Fruit fly (Drosophila melanogaster): ENCODE results near the gene Ugt37A2.

Ugt37A2 gene

DNA sequence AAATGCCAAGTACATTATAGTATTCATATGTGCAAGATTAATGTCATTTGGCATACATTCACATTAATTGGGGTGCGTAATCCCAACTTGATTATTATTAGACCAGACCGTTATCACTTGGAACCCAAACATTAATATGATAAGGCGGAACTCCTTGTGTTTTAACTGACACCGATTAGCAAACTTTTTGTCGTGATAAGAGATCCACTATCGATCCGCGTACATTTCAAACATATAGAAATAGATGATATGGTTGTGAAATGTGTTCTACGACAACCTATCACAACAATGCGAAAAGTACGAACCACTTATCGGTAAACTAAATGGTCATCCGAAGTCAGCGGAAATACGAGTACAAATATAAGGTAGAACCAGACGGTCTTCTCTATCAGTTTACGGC lies at the start of gene Ugt37A2:
Gene Ugt37A2 (plus strand): TSS at position 396 of the 400 bp plus-strand sequence.
- TF ChIP-seq fd96Ca (GFP tag; IDR thresholded peaks at IDR 0.05): no peak
- no peak for TF ChIP-seq rn (GFP tag; IDR thresholded peaks at IDR 0.05)
- no peak for TF ChIP-seq Snoo (tag; optimal IDR thresholded peaks at IDR 0.05)
- no peak for TF ChIP-seq CG4496 (GFP tag; IDR thresholded peaks at IDR 0.05)
- TF ChIP-seq CG15710 (tag; optimal IDR thresholded peaks at IDR 0.05): no peak
- no peak for TF ChIP-seq CG34367 (tag; optimal IDR thresholded peaks at IDR 0.05)
- no peak for TF ChIP-seq Pif1A (GFP tag; optimal IDR thresholded peaks at IDR 0.05)

DNA sequence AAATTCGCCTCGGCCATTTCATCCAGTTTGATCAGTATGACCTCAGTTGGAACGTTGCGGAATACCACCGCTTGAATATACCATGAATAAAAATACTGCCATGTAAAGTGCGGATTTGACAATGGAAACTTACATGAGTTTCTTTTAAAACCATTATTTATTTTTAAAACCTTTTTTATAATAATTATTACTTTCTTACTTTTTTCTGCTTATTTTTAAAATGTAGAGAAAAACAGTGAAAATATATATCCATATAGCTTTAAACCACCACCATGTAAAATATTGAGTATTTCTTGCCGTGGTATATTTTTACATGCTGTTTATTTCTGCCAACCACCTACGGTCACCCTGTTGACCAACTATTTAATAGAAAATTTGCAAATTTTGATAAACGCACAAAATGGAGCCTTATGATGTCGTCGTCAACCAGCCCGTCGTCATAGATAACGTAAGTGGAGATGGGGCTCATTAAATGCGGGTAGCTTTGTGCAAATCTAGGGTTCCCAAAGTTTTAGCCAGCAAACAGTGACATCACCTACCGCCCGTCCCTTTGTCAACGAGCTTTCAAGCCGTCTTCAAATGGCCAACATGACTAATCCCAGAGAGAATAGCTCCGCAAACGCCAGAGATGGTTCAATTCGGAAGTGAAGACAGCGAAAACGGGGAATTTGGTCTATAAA lies 47.9 kb upstream of the Ugt37A2 start, which contains the start of gene Arp1:
Gene Arp1 (plus strand): TSS at position 322 of the 680 bp plus-strand sequence.
- no peak for TF ChIP-seq CG10348 (GFP tag; IDR thresholded peaks at IDR 0.05)
- TF ChIP-seq CG13204 (GFP tag; optimal IDR thresholded peaks at IDR 0.05): no peak
- TF ChIP-seq fd96Ca (GFP tag; IDR thresholded peaks at IDR 0.05): no peak
- TF ChIP-seq gl (tag; optimal IDR thresholded peaks at IDR 0.05): no peak
- no peak for TF ChIP-seq CG15710 (tag; optimal IDR thresholded peaks at IDR 0.05)
- TF ChIP-seq CG12605 (GFP tag; IDR thresholded peaks at IDR 0.05): no peak
- TF ChIP-seq CG34367 (tag; optimal IDR thresholded peaks at IDR 0.05): no peak

DNA sequence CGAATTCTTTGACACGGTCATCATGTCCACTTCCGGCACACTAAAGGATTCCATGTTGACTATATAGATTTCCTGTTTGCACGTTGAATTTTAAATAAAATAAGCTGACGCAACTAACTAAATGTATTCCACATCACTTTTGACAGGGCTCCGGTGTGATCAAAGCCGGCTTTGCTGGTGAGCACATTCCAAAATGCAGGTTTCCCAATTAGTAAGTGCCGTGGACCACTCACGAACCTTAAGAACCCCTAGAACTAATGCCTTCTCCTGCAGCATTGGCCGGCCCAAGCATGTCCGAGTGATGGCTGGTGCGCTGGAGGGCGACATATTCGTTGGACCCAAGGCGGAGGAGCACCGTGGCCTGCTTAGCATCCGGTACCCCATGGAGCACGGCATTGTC lies 46.9 kb upstream of the Ugt37A2 start, which contains the start of gene CG31347:
Gene CG31347 (minus strand): TSS at position 101 of the 400 bp plus-strand sequence.
- no peak for TF ChIP-seq rn (GFP tag; IDR thresholded peaks at IDR 0.05)
- TF ChIP-seq CG15710 (tag; optimal IDR thresholded peaks at IDR 0.05): no peak
- TF ChIP-seq CG4496 (GFP tag; IDR thresholded peaks at IDR 0.05): no peak
- TF ChIP-seq Ets98B (GFP tag; IDR thresholded peaks at IDR 0.05): no peak
- TF ChIP-seq CG10348 (GFP tag; IDR thresholded peaks at IDR 0.05): no peak
- no peak for TF ChIP-seq CG12605 (GFP tag; IDR thresholded peaks at IDR 0.05)
- TF ChIP-seq CG17806 (tag; optimal IDR thresholded peaks at IDR 0.05): no peak
- no peak for TF ChIP-seq D1 (tag; optimal IDR thresholded peaks at IDR 0.05)
- TF ChIP-seq CG8301 (tag; optimal IDR thresholded peaks at IDR 0.05): no peak
- no peak for TF ChIP-seq CG9948 (tag; optimal IDR thresholded peaks at IDR 0.05)
- TF ChIP-seq CG8159 (tag; optimal IDR thresholded peaks at IDR 0.05): no peak
- no peak for TF ChIP-seq CG14655 (GFP tag; optimal IDR thresholded peaks at IDR 0.05)
- TF ChIP-seq CG34367 (tag; optimal IDR thresholded peaks at IDR 0.05): no peak

DNA sequence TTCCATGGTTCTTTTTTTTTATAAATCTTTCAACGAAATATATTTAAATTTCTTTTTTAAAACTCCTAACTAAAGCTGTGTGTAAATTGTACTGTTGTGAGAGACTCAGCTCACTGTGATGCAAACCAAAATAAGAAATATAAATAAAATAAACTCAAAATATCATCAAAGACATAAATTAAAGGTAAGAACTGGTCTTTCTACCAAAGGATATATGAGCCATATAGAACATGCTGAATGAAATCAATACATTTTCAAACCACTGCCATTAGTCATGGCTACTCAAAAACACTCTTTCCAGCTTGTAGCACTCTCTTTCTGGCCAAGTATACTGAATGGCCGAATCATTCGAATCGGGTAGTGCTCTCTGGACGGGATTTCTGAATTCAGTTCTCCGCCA lies 44.7 kb upstream of the Ugt37A2 start, which contains the start of the genes CG14391 and NijC:
Gene CG14391 (minus strand): TSS at position 101 of the 400 bp plus-strand sequence.
Gene NijC (plus strand): TSS at position 388 of the 400 bp plus-strand sequence.
- no peak for TF ChIP-seq CG8301 (tag; optimal IDR thresholded peaks at IDR 0.05)
- TF ChIP-seq rn (GFP tag; IDR thresholded peaks at IDR 0.05): no peak
- TF ChIP-seq Ets98B (GFP tag; IDR thresholded peaks at IDR 0.05): no peak
- no peak for TF ChIP-seq CG13204 (GFP tag; optimal IDR thresholded peaks at IDR 0.05)
- TF ChIP-seq CG8159 (tag; optimal IDR thresholded peaks at IDR 0.05): no peak
- TF ChIP-seq CG17806 (tag; optimal IDR thresholded peaks at IDR 0.05): no peak
- no peak for TF ChIP-seq Pif1A (GFP tag; optimal IDR thresholded peaks at IDR 0.05)
- no peak for TF ChIP-seq CG10348 (GFP tag; IDR thresholded peaks at IDR 0.05)
- no peak for TF ChIP-seq fd96Ca (GFP tag; IDR thresholded peaks at IDR 0.05)
- TF ChIP-seq Snoo (tag; optimal IDR thresholded peaks at IDR 0.05): no peak
- TF ChIP-seq gl (tag; optimal IDR thresholded peaks at IDR 0.05): no peak
- no peak for TF ChIP-seq CG32121 (GFP tag; IDR thresholded peaks at IDR 0.05)
- no peak for TF ChIP-seq CG15710 (tag; optimal IDR thresholded peaks at IDR 0.05)

DNA sequence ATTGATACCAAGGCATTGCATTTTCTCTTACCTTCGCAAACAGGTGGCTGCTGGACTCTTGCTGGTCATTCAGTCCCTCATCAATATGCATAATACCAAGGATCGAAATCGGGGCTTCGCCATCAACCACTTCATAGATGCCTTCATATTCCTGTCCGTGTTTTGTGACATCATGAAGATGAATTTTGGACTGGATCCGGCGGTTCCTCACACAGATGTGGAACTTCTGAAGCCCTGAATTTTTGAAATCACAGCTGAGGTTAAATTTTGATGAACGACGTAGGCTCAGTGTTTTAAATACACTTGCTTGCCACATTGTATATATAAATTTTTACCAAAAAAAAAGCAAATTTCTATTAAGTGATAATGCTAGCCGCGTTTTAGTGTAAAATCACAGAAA lies 42.4 kb upstream of the Ugt37A2 start, which contains the start of gene Past1:
Gene Past1 (plus strand): TSS at position 301 of the 400 bp plus-strand sequence.
- TF ChIP-seq CG4496 (GFP tag; IDR thresholded peaks at IDR 0.05): no peak
- no peak for TF ChIP-seq gl (tag; optimal IDR thresholded peaks at IDR 0.05)

DNA sequence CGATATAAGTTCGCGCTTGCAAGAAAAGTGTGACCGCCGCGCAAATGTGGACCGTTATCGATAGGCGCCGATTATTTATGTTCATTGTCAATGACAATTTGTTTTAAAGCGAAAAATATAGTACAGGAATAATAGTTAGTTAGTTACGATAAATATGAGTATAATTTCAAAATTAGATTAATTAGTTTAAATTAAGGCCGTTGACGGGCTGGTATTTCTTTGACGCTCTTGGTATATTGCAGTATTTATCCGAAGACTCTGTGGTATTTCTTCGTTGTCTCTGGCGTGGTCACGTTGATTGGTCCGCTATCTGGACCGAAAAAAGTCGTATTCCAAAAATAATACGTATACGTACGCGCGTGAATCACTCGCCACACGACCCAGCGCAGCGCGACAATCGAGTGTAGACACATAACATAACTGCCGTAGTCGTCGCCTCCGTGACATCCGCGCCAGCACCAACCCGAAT lies 41.8 kb upstream of the Ugt37A2 start:
- TF ChIP-seq CG4496 (GFP tag; IDR thresholded peaks at IDR 0.05) (0 out of 3 replicates have a peak, but pooled peaks have one; percentile 34), CG14655 (GFP tag; optimal IDR thresholded peaks at IDR 0.05) (no peak)

DNA sequence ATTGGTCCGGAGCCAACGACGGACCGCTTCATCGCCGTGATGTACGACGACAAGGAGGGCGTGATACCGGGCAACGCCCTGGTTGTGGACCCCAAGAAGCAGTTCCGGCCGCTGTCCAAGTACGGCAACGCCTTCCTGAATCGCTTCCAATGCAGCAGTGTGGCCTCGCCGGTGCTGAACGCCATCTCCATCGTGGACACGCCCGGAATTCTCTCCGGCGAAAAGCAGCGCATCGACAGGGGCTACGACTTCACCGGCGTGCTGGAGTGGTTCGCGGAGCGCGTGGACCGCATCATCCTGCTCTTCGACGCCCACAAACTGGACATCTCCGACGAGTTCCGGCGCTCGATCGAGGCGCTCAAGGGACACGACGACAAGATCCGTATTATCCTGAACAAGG lies 41.1 kb upstream of the Ugt37A2 start:
- TF ChIP-seq CG8301 (tag; optimal IDR thresholded peaks at IDR 0.05) (no peak), D1 (tag; optimal IDR thresholded peaks at IDR 0.05) (no peak), Ets98B (GFP tag; IDR thresholded peaks at IDR 0.05) (no peak), CG13204 (GFP tag; optimal IDR thresholded peaks at IDR 0.05) (no peak), CG14655 (GFP tag; optimal IDR thresholded peaks at IDR 0.05) (no peak), fd96Ca (GFP tag; IDR thresholded peaks at IDR 0.05) (no peak), gl (tag; optimal IDR thresholded peaks at IDR 0.05) (no peak), CG32121 (GFP tag; IDR thresholded peaks at IDR 0.05) (no peak), CG9948 (tag; optimal IDR thresholded peaks at IDR 0.05) (no peak), CG10348 (GFP tag; IDR thresholded peaks at IDR 0.05) (no peak), CG15710 (tag; optimal IDR thresholded peaks at IDR 0.05) (no peak), Pif1A (GFP tag; optimal IDR thresholded peaks at IDR 0.05) (no peak), CG34367 (tag; optimal IDR thresholded peaks at IDR 0.05) (no peak)
